Fruit fly (Drosophila melanogaster) whole organism, prepupa: Measurements from ENCODE around the gene Cnx99A.
A peak's percentile ranks its signal among the peaks of the same experiment; 100 is the strongest.

Experiments used
- Eip78C ChIP-seq: fragments of 200-800 bp; sonication (Bioruptor generic); peaks from one replicate; lab custom pipeline; 2016; ENCODE audit warnings: missing biosample characterization, missing genetic modification characterization
- dac ChIP-seq: fragments of 200-800 bp; sonication (Bioruptor generic); optimal IDR thresholded peaks from 2 replicates; lab custom pipeline; 2017; ENCODE audit warnings: missing biosample characterization, mild to moderate bottlenecking, missing genetic modification characterization
- eg ChIP-seq: fragments of 200-800 bp; sonication (Bioruptor generic); IDR thresholded peaks from 3 replicates; pipeline ENCODE4 v1.3.6; 2022; ENCODE audit warnings: missing biosample characterization, missing genetic modification characterization
- fkh ChIP-seq: fragments of 200-800 bp; sonication (Bioruptor generic); optimal IDR thresholded peaks from 3 replicates; lab custom pipeline; 2017; ENCODE audit warnings: missing biosample characterization, mild to moderate bottlenecking, missing genetic modification characterization, moderate library complexity
- svp ChIP-seq: fragments of 200-800 bp; sonication (Bioruptor generic); peaks from one replicate; lab custom pipeline; 2016; ENCODE audit warnings: missing biosample characterization, missing genetic modification characterization

Cnx99A gene

DNA sequence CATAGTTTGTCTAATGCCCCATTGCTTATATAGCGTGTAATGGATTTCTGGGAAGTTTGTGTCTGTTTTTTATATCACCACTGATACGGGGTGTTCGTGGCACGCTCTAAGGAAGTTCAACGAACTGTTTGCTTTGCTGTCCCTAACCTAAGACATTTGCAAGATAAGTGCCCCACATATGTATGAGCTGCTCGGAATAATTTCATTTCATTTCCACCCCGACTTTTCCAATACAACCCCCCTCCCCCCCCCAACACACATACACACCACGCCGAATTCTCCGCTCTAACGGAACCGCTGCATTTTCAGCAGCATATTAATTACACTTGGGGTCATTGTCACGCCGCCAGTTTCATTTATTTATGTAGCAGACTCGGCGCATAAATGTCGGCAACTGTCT lies 51.4 kb downstream of the Cnx99A start:
- TF ChIP-seq eg (GFP tag; lab: Robert Waterston, UW) (no peak), fkh (GFP tag; lab: Kevin White, UChicago) (peak; percentile 39)

DNA sequence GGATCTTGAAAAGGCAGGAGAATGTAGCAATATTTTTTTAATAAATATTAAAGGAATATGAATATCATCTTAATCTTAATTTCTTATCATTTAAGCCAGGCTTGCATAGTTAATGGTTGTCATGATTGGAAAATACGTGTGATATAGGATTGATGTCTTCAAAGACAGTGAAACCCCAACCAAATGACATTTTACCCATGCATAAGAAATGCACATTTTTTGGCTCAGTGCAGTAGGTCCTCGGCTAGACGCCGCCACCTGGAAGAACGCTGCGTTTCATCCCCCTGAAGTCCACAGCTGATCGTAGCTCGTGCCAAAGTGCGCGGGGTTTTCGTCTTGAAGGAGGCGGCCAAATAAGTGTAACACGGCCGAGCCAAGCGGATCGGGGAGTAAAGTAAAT lies 52.8 kb downstream of the Cnx99A start:
- TF ChIP-seq dac (GFP tag; lab: Kevin White, UChicago) (no peak), Eip78C (peak; percentile 5), svp (GFP tag; lab: Kevin White, UChicago) (peak; percentile 54)
- TF ChIP-seq, all 60 proteins: peak for 2
